Fruit fly (Drosophila melanogaster) whole organism, adult: ENCODE measurements around the gene defl.

Experiments
- CG14711 ChIP-seq: fragments of 200-800 bp; sonication (Bioruptor generic); optimal IDR thresholded peaks from 2 replicates; lab custom pipeline; 2018; ENCODE audit warnings: missing biosample characterization, mild to moderate bottlenecking, missing genetic modification characterization, moderate library complexity
- ovo ChIP-seq: fragments of 200-800 bp; sonication (Bioruptor generic); optimal IDR thresholded peaks from 2 replicates; lab custom pipeline; 2016; ENCODE audit warnings: missing biosample characterization, missing genetic modification characterization

dm6 chr3L:9708797-9709196 is 14.4 kb upstream of the defl start:
- TF ChIP-seq CG14711 (no peak), ovo (no peak)
